Worm (Caenorhabditis elegans): ENCODE measurements around the gene emc-1.

The emc-1 gene

DNA sequence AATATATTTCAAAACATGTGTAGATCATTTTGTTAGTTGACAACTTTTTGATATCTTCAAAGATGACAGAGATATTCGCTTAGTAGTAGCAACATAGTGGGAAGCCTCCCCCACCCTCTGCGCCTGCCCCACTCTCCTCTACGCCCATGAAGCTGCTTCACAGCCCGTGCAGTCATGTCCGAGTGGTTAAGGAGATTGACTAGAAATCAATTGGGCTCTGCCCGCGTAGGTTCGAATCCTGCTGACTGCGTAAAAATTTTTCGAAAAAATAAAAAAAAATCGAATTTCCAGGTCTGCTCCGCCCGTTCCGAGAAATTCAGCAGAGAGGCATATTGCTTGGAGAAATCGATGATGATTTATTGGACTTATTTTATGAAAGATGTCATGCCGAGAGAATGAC is 19.7 kb upstream of the emc-1 start (continued):
- no peak for TF ChIP-seq T20F7.1 (GFP tag; optimal IDR thresholded peaks at IDR 0.05)
- no peak for TF ChIP-seq egl-27 (tag; optimal IDR thresholded peaks at IDR 0.05)
- TF ChIP-seq ctbp-1 (GFP tag; IDR thresholded peaks at IDR 0.05) = peak; percentile 72
- no peak for TF ChIP-seq ceh-32 (tag; optimal IDR thresholded peaks at IDR 0.05; ENCODE audit: poor library complexity)
- no peak for TF ChIP-seq zfp-2 (tag; optimal IDR thresholded peaks at IDR 0.05)
- TF ChIP-seq mep-1 (tag; optimal IDR thresholded peaks at IDR 0.05) = peak; percentile 49
- TF ChIP-seq nhr-77 (tag; optimal IDR thresholded peaks at IDR 0.05) = no peak
- TF ChIP-seq daf-19 (GFP tag; conservative IDR thresholded peaks at IDR 0.05) = no peak
- no peak for TF ChIP-seq aly-2 (tag; optimal IDR thresholded peaks at IDR 0.05)
- no peak for TF ChIP-seq unc-62 (GFP tag; optimal IDR thresholded peaks at IDR 0.05 in 1 of 2)
- TF ChIP-seq unc-62 (tag; optimal IDR thresholded peaks at IDR 0.05) = no peak
- TF ChIP-seq set-16 (GFP tag; IDR thresholded peaks at IDR 0.05) = peak; percentile 43; the same call in 1 of the 2 replicates
- TF ChIP-seq spr-3 (GFP tag; optimal IDR thresholded peaks at IDR 0.05) = no peak
- TF ChIP-seq attf-4 (tag; optimal IDR thresholded peaks at IDR 0.05) = no peak
- TF ChIP-seq nhr-102 (tag; optimal IDR thresholded peaks at IDR 0.05) = no peak
- TF ChIP-seq dmd-6 (GFP tag; IDR thresholded peaks at IDR 0.05) = peak; percentile 43
- peak; percentile 88 for TF ChIP-seq hmg-1.1 (GFP tag; IDR thresholded peaks at IDR 0.05)
- TF ChIP-seq daf-16 (GFP tag; optimal IDR thresholded peaks at IDR 0.05) = peak in 1 of 2 experiments; percentile 23
- no peak for TF ChIP-seq daf-16 (tag; optimal IDR thresholded peaks at IDR 0.05)
- TF ChIP-seq tra-1 (GFP tag; IDR thresholded peaks at IDR 0.05) = peak; percentile 65
- no peak for TF ChIP-seq ZK546.5 (tag; optimal IDR thresholded peaks at IDR 0.05)
- TF ChIP-seq rbr-2 (tag; optimal IDR thresholded peaks at IDR 0.05) = peak; percentile 54
- TF ChIP-seq nhr-11 (tag; optimal IDR thresholded peaks at IDR 0.05) = peak; percentile 15
- TF ChIP-seq T26A8.4 (GFP tag; IDR thresholded peaks at IDR 0.05) = no peak
- no peak for TF ChIP-seq tag-97 (GFP tag; IDR thresholded peaks at IDR 0.05)
- TF ChIP-seq daf-12 (tag; optimal IDR thresholded peaks at IDR 0.05) = no peak
- TF ChIP-seq lin-13 (GFP tag; optimal IDR thresholded peaks at IDR 0.05) = peak; percentile 54
- peak; percentile 82 for TF ChIP-seq vab-7 (GFP tag; IDR thresholded peaks at IDR 0.05)
- TF ChIP-seq D1046.2 (GFP tag; IDR thresholded peaks at IDR 0.05) = peak; percentile 70; the same call in 1 of the 2 replicates
- 0 out of 2 replicates have a peak, but pooled peaks have one; percentile 41 for TF ChIP-seq nhr-41 (GFP tag; IDR thresholded peaks at IDR 0.05)

DNA sequence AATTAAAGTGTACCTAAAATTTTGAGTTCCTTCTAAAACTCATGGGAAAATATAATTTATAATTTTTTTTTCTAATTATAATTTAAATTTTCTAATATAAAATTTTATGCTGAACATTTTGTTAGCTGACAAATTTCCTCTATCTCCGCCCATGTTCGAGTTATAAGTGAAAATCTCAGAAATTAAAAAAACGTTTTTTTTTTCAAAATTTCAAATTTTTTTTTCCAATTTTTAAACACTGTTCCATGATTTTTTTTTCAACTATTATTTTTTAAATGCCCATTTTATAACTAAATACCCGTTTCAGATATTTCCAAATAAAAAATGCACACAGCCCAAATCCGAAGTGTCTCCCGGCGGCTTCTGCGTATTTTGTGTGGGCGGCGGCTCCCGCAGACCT is 18.8 kb upstream of the emc-1 start, which contains the start of gene Y51H7BR.8:
TSS of gene Y51H7BR.8 (plus strand) at position 301 of the 400 bp plus-strand sequence.
- no peak for TF ChIP-seq daf-16 (GFP tag; optimal IDR thresholded peaks at IDR 0.05)
- TF ChIP-seq daf-16 (tag; optimal IDR thresholded peaks at IDR 0.05) = no peak
- TF ChIP-seq spr-1 (tag; optimal IDR thresholded peaks at IDR 0.05) = no peak
- TF ChIP-seq unc-62 (GFP tag; optimal IDR thresholded peaks at IDR 0.05 in 1 of 2) = no peak
- no peak for TF ChIP-seq unc-62 (tag; optimal IDR thresholded peaks at IDR 0.05)
- no peak for TF ChIP-seq lsy-2 (tag; optimal IDR thresholded peaks at IDR 0.05)
- TF ChIP-seq attf-4 (tag; optimal IDR thresholded peaks at IDR 0.05) = no peak
- TF ChIP-seq nhr-25 (tag; optimal IDR thresholded peaks at IDR 0.05; ENCODE audit: borderline replicate concordance, insufficient read depth) = no peak
- no peak for TF ChIP-seq spr-3 (GFP tag; optimal IDR thresholded peaks at IDR 0.05)

ce11 chrII:1517354-1517753 is 17.2 kb upstream of the emc-1 start, which contains the start of gene math-45:
math-45 (minus strand) TSS chrII:1517454.
- TF ChIP-seq nhr-28 (tag; optimal IDR thresholded peaks at IDR 0.05) = peak; percentile 17
- no peak for TF ChIP-seq daf-16 (GFP tag; optimal IDR thresholded peaks at IDR 0.05)
- TF ChIP-seq daf-16 (tag; optimal IDR thresholded peaks at IDR 0.05) = peak; percentile 52
- no peak for TF ChIP-seq madf-5 (GFP tag; IDR thresholded peaks at IDR 0.05)

DNA sequence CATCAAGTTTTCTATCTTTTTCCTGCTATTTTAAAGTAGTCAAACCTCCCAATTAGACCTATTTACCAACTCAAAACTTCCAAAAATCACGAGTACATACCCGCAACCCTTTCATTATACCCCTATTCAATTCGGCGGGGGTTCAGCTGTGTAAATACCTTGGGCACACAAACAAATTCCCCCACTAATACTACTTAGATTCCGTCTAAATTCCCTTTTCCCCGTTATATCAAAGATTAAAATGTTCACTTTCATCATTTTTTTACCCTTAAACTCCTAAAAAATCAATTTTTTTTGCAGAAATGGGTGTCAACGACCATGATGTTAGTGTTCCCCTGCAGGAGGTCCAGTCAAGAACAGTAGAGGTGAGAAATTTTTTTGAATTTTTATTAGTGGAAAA is 4.1 kb upstream of the emc-1 start, which contains the start of gene fdgt-1:
TSS of gene fdgt-1 (plus strand) at position 301 of the 400 bp plus-strand sequence.
- TF ChIP-seq lin-13 (GFP tag; optimal IDR thresholded peaks at IDR 0.05) (no peak), Y105C5A.15 (GFP tag; IDR thresholded peaks at IDR 0.05) (no peak), lin-1 (GFP tag; IDR thresholded peaks at IDR 0.05) (no peak), spr-1 (tag; optimal IDR thresholded peaks at IDR 0.05) (no peak), nhr-111 (GFP tag; optimal IDR thresholded peaks at IDR 0.05) (no peak), dmd-9 (GFP tag; IDR thresholded peaks at IDR 0.05) (no peak), pha-4 (GFP tag; IDR thresholded peaks at IDR 0.05) (no peak), pha-4 (tag; optimal IDR thresholded peaks at IDR 0.05) (no peak), daf-12 (tag; optimal IDR thresholded peaks at IDR 0.05) (no peak), fos-1 (tag; optimal IDR thresholded peaks at IDR 0.05) (no peak), lsy-2 (tag; optimal IDR thresholded peaks at IDR 0.05) (no peak)

Measured in whole organism, L4 larva.